Fruit fly (Drosophila melanogaster) whole organism, adult: ENCODE data around the gene PIG-B.

Experiments used
- CG1620 ChIP-seq: fragments of 200-800 bp; sonication (Bioruptor generic); optimal IDR thresholded peaks from 2 replicates; lab custom pipeline; 2016; ENCODE audit warnings: missing biosample characterization, missing genetic modification characterization
- CG7045 ChIP-seq: fragments of 200-800 bp; sonication (Bioruptor generic); optimal IDR thresholded peaks from 2 replicates; lab custom pipeline; 2017; ENCODE audit warnings: missing biosample characterization, mild to moderate bottlenecking, missing genetic modification characterization
- Hr96 ChIP-seq: fragments of 200-800 bp; sonication (Bioruptor generic); optimal IDR thresholded peaks from 2 replicates; lab custom pipeline; 2016; ENCODE audit warnings: missing biosample characterization, missing genetic modification characterization
- Mnt ChIP-seq: fragments of 200-800 bp; sonication (Bioruptor generic); optimal IDR thresholded peaks from 2 replicates; lab custom pipeline; 2016; ENCODE audit warnings: missing biosample characterization, mild to moderate bottlenecking, missing genetic modification characterization
- kay ChIP-seq: fragments of 200-800 bp; sonication (Bioruptor generic); peaks from one replicate; lab custom pipeline; 2016; ENCODE audit warnings: missing biosample characterization, missing genetic modification characterization, borderline replicate concordance
- toe ChIP-seq: fragments of 200-800 bp; sonication (Bioruptor generic); optimal IDR thresholded peaks from 2 replicates; lab custom pipeline; 2016; ENCODE audit warnings: missing biosample characterization, missing genetic modification characterization

- TF ChIP-seq Hr96 (GFP tag; lab: Kevin White, UChicago) = no peak
- no peak for TF ChIP-seq CG1620 (GFP tag; lab: Kevin White, UChicago)
- TF ChIP-seq Mnt (GFP tag; lab: Kevin White, UChicago) = peak; percentile 7
- no peak for TF ChIP-seq CG7045 (GFP tag; lab: Kevin White, UChicago)
- TF ChIP-seq toe = no peak
- TF ChIP-seq kay (GFP tag; lab: Kevin White, UChicago) = no peak
Observed at dm6 chr3L:3786344-3787076, 24.6 kb upstream of the PIG-B start.
